Worm (Caenorhabditis elegans): ENCODE data around the gene C27F2.10.
A peak's percentile ranks its signal among the peaks of the same experiment; 100 is the strongest.
"Not testable (repeated sequence)": the region's sequence is repeated elsewhere in the genome, so short reads cannot be mapped to it uniquely, and the experiment has no call there.

DNA sequence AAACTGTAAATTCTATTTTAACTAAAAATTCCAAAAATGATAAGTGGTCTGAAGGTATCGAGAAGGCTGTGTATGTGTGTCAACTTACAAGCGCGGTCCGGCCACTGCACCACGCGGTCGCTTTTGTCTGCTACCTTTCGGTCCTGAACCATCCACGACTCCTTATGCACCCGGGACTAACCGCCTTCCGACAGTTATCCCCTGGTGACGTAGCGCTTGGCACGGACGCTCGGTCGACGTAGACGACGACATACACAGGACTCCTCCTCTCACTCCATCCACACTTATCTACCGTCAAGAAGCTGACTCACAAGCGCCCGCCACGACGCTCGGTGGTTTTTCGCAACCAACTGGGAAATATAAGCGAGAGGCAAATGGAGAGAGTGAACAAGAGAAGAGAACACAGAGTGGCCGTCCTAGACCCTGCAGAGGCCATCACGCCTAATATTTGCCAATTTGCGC lies 44.7 kb upstream of the C27F2.10 start:
- TF ChIP-seq nhr-28 (tag; optimal IDR thresholded peaks at IDR 0.05); daf-12 (tag; optimal IDR thresholded peaks at IDR 0.05); sea-2 (GFP tag; optimal IDR thresholded peaks at IDR 0.05); nhr-76 (tag; optimal IDR thresholded peaks at IDR 0.05); unc-39 (tag; optimal IDR thresholded peaks at IDR 0.05); nhr-11 (tag; optimal IDR thresholded peaks at IDR 0.05); ceh-28 (tag; optimal IDR thresholded peaks at IDR 0.05): not testable (repeated sequence)
- peak; percentile 62 for TF ChIP-seq elt-2 (tag; optimal IDR thresholded peaks at IDR 0.05)
- TF ChIP-seq skn-1 (tag; optimal IDR thresholded peaks at IDR 0.05), result peak; percentile 65
- TF ChIP-seq pha-4 (tag; optimal IDR thresholded peaks at IDR 0.05), result peak; percentile 76

Data from whole organism, L3 larva.